Fruit fly (Drosophila melanogaster): Measurements from ENCODE around the gene Gr10a.

DNA sequence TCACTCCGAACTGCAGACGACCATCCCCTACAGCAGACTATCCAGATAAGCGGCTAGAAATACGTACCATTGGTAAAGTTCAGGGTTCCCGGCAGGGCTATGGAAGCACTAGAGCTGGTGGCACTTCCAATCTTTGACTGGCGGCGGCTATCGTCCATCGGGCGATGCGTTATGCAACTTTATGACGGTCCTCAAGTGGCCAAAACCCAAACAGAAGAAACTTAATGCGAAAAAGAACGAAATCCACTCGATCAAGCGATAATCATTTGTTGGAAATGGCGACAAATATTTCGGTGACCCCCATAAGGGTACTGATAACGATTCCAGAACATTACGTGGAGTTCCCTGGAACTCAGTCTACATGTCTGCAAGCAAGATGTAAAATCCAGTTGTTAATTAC is 2.7 kb upstream of the Gr10a start:
- TF ChIP-seq CG10348 (GFP tag; IDR thresholded peaks at IDR 0.05) (no peak), CG34367 (tag; optimal IDR thresholded peaks at IDR 0.05) (no peak), rn (GFP tag; IDR thresholded peaks at IDR 0.05) (no peak), Pif1A (GFP tag; optimal IDR thresholded peaks at IDR 0.05) (no peak)
